Worm (Caenorhabditis elegans) whole organism, midembryonic: ENCODE data around the gene sre-32.

ENCODE experiments used
- T22C8.4 ChIP-seq: fragments of 200-800 bp; sonication (Bioruptor generic); IDR thresholded peaks from 2 replicates; pipeline ENCODE4 v1.3.6; 2022; ENCODE audit warnings: missing genetic modification characterization, missing compliant biosample characterization
- cog-1 ChIP-seq: sonication (generic microtip); optimal IDR thresholded peaks from 2 replicates; lab custom pipeline; 2016; ENCODE audit warnings: missing genetic modification characterization, missing compliant biosample characterization
- klf-2 ChIP-seq: fragments of 200-800 bp; sonication (Bioruptor generic); conservative IDR thresholded peaks from 2 replicates; pipeline ENCODE4 v1.3.6; 2022; ENCODE audit warnings: missing genetic modification reagents, missing genetic modification characterization, missing compliant biosample characterization
- med-1 ChIP-seq: sonication (generic microtip); optimal IDR thresholded peaks from 2 replicates; lab custom pipeline; 2017; ENCODE audit warnings: missing genetic modification characterization, mild to moderate bottlenecking, missing compliant biosample characterization, antibody characterized with exemption, missing genetic modification reagents; ENCODE audit not compliant: insufficient read depth
- tab-1 ChIP-seq: fragments of 200-800 bp; sonication (Bioruptor generic); IDR thresholded peaks from 2 replicates; pipeline ENCODE4 v1.3.6; 2022; ENCODE audit warnings: missing genetic modification characterization, missing compliant biosample characterization

DNA sequence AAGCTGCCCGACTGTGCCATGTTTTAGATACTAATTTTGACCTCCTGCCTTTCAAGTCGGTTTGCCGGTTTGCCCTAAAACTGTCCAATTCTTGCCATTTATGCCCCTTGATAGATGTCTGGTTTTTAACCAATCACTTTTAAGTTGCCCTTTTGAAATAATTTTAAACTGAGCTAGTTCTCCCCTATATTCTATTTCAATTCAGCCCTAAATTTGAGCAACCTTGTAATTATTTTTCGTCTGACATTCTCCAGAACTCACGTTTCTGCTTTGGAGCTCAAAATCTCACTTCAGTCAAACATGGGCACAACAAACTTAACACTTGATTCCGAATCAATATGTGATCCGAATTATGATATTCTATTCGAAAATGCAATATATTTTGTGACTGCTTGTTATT is 16.9 kb upstream of the sre-32 start, which contains the start of gene srg-17:
- TF ChIP-seq cog-1 (tag; lab: Kevin White, UChicago), result no peak
- no peak for TF ChIP-seq T22C8.4
- TF ChIP-seq med-1, result no peak
- no peak for TF ChIP-seq tab-1
- TF ChIP-seq klf-2 (GFP tag; lab: Robert Waterston, UW), result no peak
